Worm (Caenorhabditis elegans) whole organism, L4 larva: Measurements from ENCODE around the gene paqr-3.

Source experiments
- F26F4.8 ChIP-seq: fragments of 200-800 bp; sonication (Bioruptor generic); conservative IDR thresholded peaks from 2 replicates; pipeline ENCODE4 v1.3.6; 2022; ENCODE audit warnings: missing genetic modification characterization, missing compliant biosample characterization
- F37D6.2 ChIP-seq: sonication (generic microtip); optimal IDR thresholded peaks from 2 replicates; lab custom pipeline; 2016; ENCODE audit warnings: mild to moderate bottlenecking, missing genetic modification characterization, missing compliant biosample characterization
- T20F7.1 ChIP-seq: fragments of 200-800 bp; sonication (Bioruptor generic); optimal IDR thresholded peaks from 2 replicates; lab custom pipeline; 2018; ENCODE audit warnings: mild to moderate bottlenecking, missing genetic modification characterization, missing compliant biosample characterization
- T26A8.4 ChIP-seq: fragments of 200-800 bp; sonication (Bioruptor generic); IDR thresholded peaks from 2 replicates; pipeline ENCODE4 v1.3.6; 2022; ENCODE audit warnings: missing genetic modification characterization, missing compliant biosample characterization
- Y5F2A.4 ChIP-seq: fragments of 200-800 bp; sonication (Bioruptor generic); optimal IDR thresholded peaks from 2 replicates; lab custom pipeline; 2018; ENCODE audit warnings: mild to moderate bottlenecking, missing genetic modification characterization, missing compliant biosample characterization
- Y75B8A.6 ChIP-seq: fragments of 200-800 bp; sonication (Bioruptor generic); IDR thresholded peaks from 2 replicates; pipeline ENCODE4 v1.3.6; 2022; ENCODE audit warnings: missing genetic modification reagents, missing genetic modification characterization, missing compliant biosample characterization
- ZK546.5 ChIP-seq, 2 experiments: sonication (generic microtip); optimal IDR thresholded peaks; 2 replicates each; lab custom pipeline; 2017; ENCODE audit warnings: missing biosample characterization in 2 of 2, missing genetic modification characterization in 2 of 2
- arid-1 ChIP-seq: fragments of 200-800 bp; sonication (Bioruptor generic); conservative IDR thresholded peaks from 2 replicates; pipeline ENCODE4 v1.3.6; 2022; ENCODE audit warnings: missing genetic modification reagents, missing genetic modification characterization, missing compliant biosample characterization
- ceh-28 ChIP-seq: fragments of 150-350 bp; optimal IDR thresholded peaks from 2 replicates; lab custom pipeline; 2014; ENCODE audit warnings: missing biosample characterization, missing genetic modification reagents, missing genetic modification characterization
- ceh-32 ChIP-seq: sonication (generic microtip); optimal IDR thresholded peaks from 2 replicates; lab custom pipeline; 2016; ENCODE audit warnings: mild to moderate bottlenecking, missing genetic modification characterization, missing compliant biosample characterization; ENCODE audit not compliant: poor library complexity
- ceh-44 ChIP-seq: fragments of 200-800 bp; sonication (Bioruptor generic); IDR thresholded peaks from 2 replicates; pipeline ENCODE4 v1.3.6; 2022; ENCODE audit warnings: missing genetic modification reagents, missing genetic modification characterization, missing compliant biosample characterization
- ceh-62 ChIP-seq: sonication (generic microtip); optimal IDR thresholded peaks from 2 replicates; lab custom pipeline; 2017; ENCODE audit warnings: missing biosample characterization, missing genetic modification characterization
- ceh-82 ChIP-seq: sonication (generic microtip); optimal IDR thresholded peaks from 2 replicates; lab custom pipeline; 2017; ENCODE audit warnings: missing biosample characterization, missing genetic modification characterization
- daf-8 ChIP-seq: fragments of 200-800 bp; sonication (Bioruptor generic); IDR thresholded peaks from 2 replicates; pipeline ENCODE4 v1.3.6; 2022; ENCODE audit warnings: missing genetic modification characterization, missing compliant biosample characterization
- dmd-9 ChIP-seq: fragments of 200-800 bp; sonication (Bioruptor generic); IDR thresholded peaks from 2 replicates; pipeline ENCODE4 v1.3.6; 2022; ENCODE audit warnings: missing genetic modification reagents, missing genetic modification characterization, missing compliant biosample characterization
- dpl-1 ChIP-seq: fragments of 150-350 bp; optimal IDR thresholded peaks from 2 replicates; lab custom pipeline; 2014; ENCODE audit warnings: missing biosample characterization, missing genetic modification reagents, missing genetic modification characterization
- dve-1 ChIP-seq: sonication (generic microtip); optimal IDR thresholded peaks from 2 replicates; lab custom pipeline; 2017; ENCODE audit warnings: antibody characterized with exemption, mild to moderate bottlenecking, missing genetic modification characterization, missing compliant biosample characterization; ENCODE audit not compliant: insufficient read depth
- fkh-10 ChIP-seq: fragments of 150-350 bp; optimal IDR thresholded peaks from 2 replicates; lab custom pipeline; 2014; ENCODE audit warnings: missing biosample characterization, missing genetic modification reagents, missing genetic modification characterization
- jun-1 ChIP-seq: fragments of 150-350 bp; optimal IDR thresholded peaks from 2 replicates; lab custom pipeline; 2014; ENCODE audit warnings: missing biosample characterization, missing genetic modification reagents, missing genetic modification characterization
- lim-7 ChIP-seq: fragments of 200-800 bp; sonication (Bioruptor generic); IDR thresholded peaks from 2 replicates; pipeline ENCODE4 v1.3.6; 2022; ENCODE audit warnings: missing genetic modification characterization, missing compliant biosample characterization
- lin-38 ChIP-seq: fragments of 200-800 bp; sonication (Bioruptor generic); IDR thresholded peaks from 2 replicates; pipeline ENCODE4 v1.3.6; 2022; ENCODE audit warnings: missing genetic modification reagents, missing genetic modification characterization, missing compliant biosample characterization
- lir-3 ChIP-seq: sonication (generic microtip); optimal IDR thresholded peaks from 2 replicates; lab custom pipeline; 2016; ENCODE audit warnings: mild to moderate bottlenecking, missing genetic modification characterization, missing compliant biosample characterization
- lsy-2 ChIP-seq, 2 experiments: fragments of 150-350 bp in 1 of 2; sonication (generic microtip) in 1 of 2; optimal IDR thresholded peaks; 2 replicates each; lab custom pipeline; 2014 to 2017; ENCODE audit warnings: missing biosample characterization in 2 of 2, missing genetic modification characterization in 2 of 2
- madf-9 ChIP-seq: fragments of 200-800 bp; sonication (Bioruptor generic); conservative IDR thresholded peaks from 2 replicates; pipeline ENCODE4 v1.3.6; 2022; ENCODE audit warnings: missing genetic modification reagents, missing genetic modification characterization, missing compliant biosample characterization
- mep-1 ChIP-seq: fragments of 150-350 bp; sonication (generic microtip); optimal IDR thresholded peaks from 3 replicates; lab custom pipeline; 2014; ENCODE audit warnings: missing biosample characterization, missing genetic modification characterization
- mxl-3 ChIP-seq: fragments of 200-800 bp; sonication (Bioruptor generic); optimal IDR thresholded peaks from 2 replicates; lab custom pipeline; 2018; ENCODE audit warnings: mild to moderate bottlenecking, missing genetic modification characterization, missing compliant biosample characterization
- nhr-11 ChIP-seq: fragments of 150-350 bp; optimal IDR thresholded peaks from 2 replicates; lab custom pipeline; 2014; ENCODE audit warnings: missing biosample characterization, missing genetic modification characterization
- nhr-237 ChIP-seq: sonication (generic microtip); optimal IDR thresholded peaks from 2 replicates; lab custom pipeline; 2017; ENCODE audit warnings: missing biosample characterization, missing genetic modification characterization
- pha-4 ChIP-seq, 2 experiments: fragments of 150-350 bp in 1 of 2; fragments of 200-800 bp in 1 of 2; sonication (Bioruptor generic) in 1 of 2; IDR thresholded peaks in 1 of 2; optimal IDR thresholded peaks in 1 of 2; 2 replicates each; pipeline versions ENCODE4 v1.3.6 to Lab custom; 2014 to 2022; ENCODE audit warnings: missing genetic modification characterization in 2 of 2, missing genetic modification reagents in 2 of 2, missing biosample characterization in 1 of 2, missing compliant biosample characterization in 1 of 2
- php-3 ChIP-seq: fragments of 200-800 bp; sonication (Bioruptor generic); IDR thresholded peaks from 2 replicates; pipeline ENCODE4 v1.3.6; 2022; ENCODE audit warnings: missing genetic modification reagents, missing genetic modification characterization, missing compliant biosample characterization
- pqm-1 ChIP-seq: sonication (generic microtip); optimal IDR thresholded peaks from 2 replicates; lab custom pipeline; 2017; ENCODE audit warnings: missing biosample characterization, missing genetic modification characterization
- skn-1 ChIP-seq: fragments of 150-350 bp; optimal IDR thresholded peaks from 2 replicates; lab custom pipeline; 2014; ENCODE audit warnings: missing biosample characterization, missing genetic modification characterization
- spr-3 ChIP-seq: fragments of 200-800 bp; sonication (Bioruptor generic); optimal IDR thresholded peaks from 2 replicates; lab custom pipeline; 2018; ENCODE audit warnings: mild to moderate bottlenecking, missing genetic modification characterization, missing compliant biosample characterization
- tra-1 ChIP-seq: fragments of 200-800 bp; sonication (Bioruptor generic); IDR thresholded peaks from 2 replicates; pipeline ENCODE4 v1.3.6; 2022; ENCODE audit warnings: missing genetic modification reagents, missing genetic modification characterization, missing compliant biosample characterization
- unc-130 ChIP-seq: sonication (generic microtip); optimal IDR thresholded peaks from 2 replicates; lab custom pipeline; 2016; ENCODE audit warnings: missing genetic modification reagents, missing genetic modification characterization, missing compliant biosample characterization
- ztf-11 ChIP-seq: fragments of 150-350 bp; optimal IDR thresholded peaks from 2 replicates; lab custom pipeline; 2014; ENCODE audit warnings: missing biosample characterization, missing genetic modification characterization
- ztf-7 ChIP-seq: fragments of 150-350 bp; optimal IDR thresholded peaks from 2 replicates; lab custom pipeline; 2014; ENCODE audit warnings: missing biosample characterization, missing genetic modification characterization

paqr-3 gene

DNA sequence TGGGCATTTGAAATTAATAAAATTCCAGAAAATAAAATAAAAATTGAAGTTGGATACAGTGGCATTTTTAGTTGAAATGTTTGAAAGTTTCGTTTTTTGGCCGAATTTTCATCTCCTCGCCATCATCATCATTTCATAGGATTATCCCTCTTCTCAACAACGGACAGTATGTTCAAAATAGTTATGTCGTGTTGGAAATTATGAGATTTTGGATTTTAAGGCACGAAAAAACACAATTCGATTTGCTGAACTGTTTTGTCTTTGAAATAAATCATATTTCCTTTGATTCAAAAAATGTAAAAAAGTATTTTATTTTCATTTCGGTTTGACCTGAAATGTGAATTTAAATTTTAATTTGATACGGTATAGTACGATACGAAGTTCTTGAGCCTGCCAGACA is 39.7 kb downstream of the paqr-3 start, which contains the start of gene srlf-28:
srlf-28 (minus strand) TSS at position 101 of the 400 bp plus-strand sequence.
- TF ChIP-seq ZK546.5 (tag; optimal IDR thresholded peaks at IDR 0.05; lab: Kevin White, UChicago) (no peak), fkh-10 (GFP tag; lab: Kevin White, UChicago) (no peak), Y75B8A.6 (no peak), nhr-237 (no peak), arid-1 (GFP tag; lab: Robert Waterston, UW) (no peak), skn-1 (no peak), madf-9 (GFP tag; lab: Robert Waterston, UW) (no peak), tra-1 (no peak), lir-3 (tag; lab: Kevin White, UChicago) (no peak), T26A8.4 (GFP tag; lab: Robert Waterston, UW) (no peak), daf-8 (GFP tag; lab: Robert Waterston, UW) (no peak), nhr-11 (tag; lab: Kevin White, UChicago) (no peak), F37D6.2 (no peak)

DNA sequence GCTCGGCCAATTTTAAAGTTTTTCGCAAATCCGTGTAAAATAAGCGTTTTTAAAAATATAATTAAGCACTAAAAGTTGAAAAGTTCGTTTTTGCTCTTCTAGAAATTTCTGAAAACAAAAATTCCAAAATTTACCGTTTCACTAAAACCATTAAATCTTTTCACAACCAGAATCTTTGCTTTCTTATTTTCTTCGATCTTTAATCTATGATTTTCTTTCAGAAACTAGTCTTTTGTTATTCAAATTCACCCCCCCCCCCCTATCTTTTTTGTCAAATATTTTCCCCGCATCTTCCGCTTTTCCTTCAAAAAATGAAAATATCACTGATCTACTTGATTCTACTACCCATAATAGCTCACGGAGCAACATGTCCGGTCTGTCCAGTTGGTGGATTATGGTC is 43.8 kb downstream of the paqr-3 start, which contains the start of gene Y67A10A.11:
Y67A10A.11 (plus strand) TSS at position 301 of the 400 bp plus-strand sequence.
- no peak for TF ChIP-seq spr-3
- TF ChIP-seq unc-130 (GFP tag; lab: Kevin White, UChicago): no peak
- TF ChIP-seq ztf-7 (tag; lab: Kevin White, UChicago): no peak
- TF ChIP-seq mep-1 (tag; lab: Kevin White, UChicago): no peak

- no peak for TF ChIP-seq F26F4.8 (GFP tag; lab: Robert Waterston, UW)
- TF ChIP-seq mxl-3 (GFP tag; lab: Kevin White, UChicago): no peak
- no peak for TF ChIP-seq php-3 (GFP tag; lab: Robert Waterston, UW)
- TF ChIP-seq ceh-28 (tag; lab: Kevin White, UChicago): no peak
- no peak for TF ChIP-seq pha-4 (GFP tag; IDR thresholded peaks at IDR 0.05; lab: Robert Waterston, UW)
- TF ChIP-seq pha-4 (tag; optimal IDR thresholded peaks at IDR 0.05; lab: Kevin White, UChicago): no peak
- no peak for TF ChIP-seq lsy-2 (tag; optimal IDR thresholded peaks at IDR 0.05; lab: Kevin White, UChicago)
- TF ChIP-seq dmd-9 (GFP tag; lab: Robert Waterston, UW): no peak
- TF ChIP-seq dve-1: no peak
- no peak for TF ChIP-seq jun-1
- TF ChIP-seq ceh-62 (tag; lab: Kevin White, UChicago): no peak
- TF ChIP-seq ZK546.5 (tag; optimal IDR thresholded peaks at IDR 0.05; lab: Kevin White, UChicago): no peak
These were observed 45.7 kb downstream of the paqr-3 start, which contains the start of gene Y67A10A.2 for ce11 chrIV:14337757-14338156. Gene Y67A10A.2 (plus strand): TSS chrIV:14338057.

ce11 chrIV:14335768-14336167 is 47.7 kb downstream of the paqr-3 start:
- TF ChIP-seq T20F7.1: no peak

DNA sequence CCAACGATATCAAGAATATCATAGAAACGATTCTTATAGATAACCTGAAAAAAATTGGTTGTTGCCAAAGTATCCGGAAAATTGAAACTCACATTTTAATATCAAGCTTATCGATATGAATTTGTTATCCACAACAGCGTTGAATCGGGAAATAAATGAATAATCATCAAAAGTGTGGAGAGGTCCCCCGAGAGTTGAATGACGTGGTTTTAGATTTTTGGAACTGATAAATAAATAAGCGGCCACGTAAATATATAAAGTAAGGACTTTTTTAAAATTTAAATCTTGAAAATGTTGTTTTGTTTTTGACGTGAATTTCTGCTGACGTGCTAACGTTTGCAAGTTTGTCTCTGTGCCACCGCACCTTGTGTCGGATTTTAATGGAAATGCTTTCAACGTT is 49.1 kb downstream of the paqr-3 start, which contains the start of gene Y67A10A.3:
Y67A10A.3 (minus strand) TSS at position 101 of the 400 bp plus-strand sequence.
- TF ChIP-seq ztf-11: no peak
- TF ChIP-seq dpl-1: no peak
- no peak for TF ChIP-seq ceh-32 (tag; lab: Kevin White, UChicago)
- no peak for TF ChIP-seq ceh-82 (tag; lab: Kevin White, UChicago)
- no peak for TF ChIP-seq php-3 (GFP tag; lab: Robert Waterston, UW)
- TF ChIP-seq ceh-44 (GFP tag; lab: Robert Waterston, UW): no peak
- TF ChIP-seq daf-8 (GFP tag; lab: Robert Waterston, UW): no peak
- no peak for TF ChIP-seq pqm-1
- TF ChIP-seq lin-38: no peak
- TF ChIP-seq lim-7 (GFP tag; lab: Robert Waterston, UW): no peak
- no peak for TF ChIP-seq Y5F2A.4 (GFP tag; lab: Kevin White, UChicago)
